Worm (Caenorhabditis elegans): ENCODE measurements around the gene F43D2.3.

F43D2.3 gene

ce11 chrV:14625662-14626061, 6.0 kb upstream of the F43D2.3 start:
- TF ChIP-seq ztf-28 (GFP tag; IDR thresholded peaks at IDR 0.05) (no peak), madf-10 (tag; optimal IDR thresholded peaks at IDR 0.05) (no peak), atf-7 (tag; optimal IDR thresholded peaks at IDR 0.05) (no peak), madf-8 (GFP tag; conservative IDR thresholded peaks at IDR 0.05) (no peak), lag-1 (GFP tag; IDR thresholded peaks at IDR 0.05) (no peak), ztf-18 (tag; optimal IDR thresholded peaks at IDR 0.05) (no peak), dpff-1 (tag; optimal IDR thresholded peaks at IDR 0.05) (no peak), ceh-27 (GFP tag; optimal IDR thresholded peaks at IDR 0.05) (no peak), cebp-2 (GFP tag; IDR thresholded peaks at IDR 0.05) (no peak), nhr-80 (tag; optimal IDR thresholded peaks at IDR 0.05) (no peak), hlh-12 (tag; optimal IDR thresholded peaks at IDR 0.05) (no peak), efl-1 (GFP tag; optimal IDR thresholded peaks at IDR 0.05) (no peak), F49E8.2 (tag; optimal IDR thresholded peaks at IDR 0.05; ENCODE audit: insufficient read depth) (no peak), rpc-1 (optimal IDR thresholded peaks at IDR 0.05) (no peak), rpc-1 (tag; optimal IDR thresholded peaks at IDR 0.05) (no peak), ZK185.1 (tag; optimal IDR thresholded peaks at IDR 0.05; ENCODE audit: poor library complexity, severe bottlenecking) (no peak), ztf-26 (tag; optimal IDR thresholded peaks at IDR 0.05) (no peak), nhr-27 (tag; optimal IDR thresholded peaks at IDR 0.05) (no peak)

DNA sequence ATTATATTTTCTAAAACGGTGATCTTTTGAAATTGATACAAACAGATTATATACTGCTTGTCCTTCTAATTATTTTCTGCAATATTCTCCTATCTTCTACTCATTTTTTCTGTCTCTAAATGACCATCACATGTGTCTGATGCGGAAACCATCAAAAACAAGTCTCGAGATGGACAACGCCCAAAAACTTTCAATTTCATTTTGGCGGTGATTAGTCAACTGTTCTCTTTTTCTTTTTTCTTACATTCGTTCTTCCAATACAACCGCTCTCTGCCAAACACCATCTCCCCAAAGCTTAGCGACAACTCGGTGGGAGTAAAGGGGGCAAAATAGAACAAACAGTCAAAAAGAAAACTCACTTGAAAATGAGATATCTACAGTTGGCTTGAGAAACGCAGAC, 1.6 kb downstream of the F43D2.3 start:
- TF ChIP-seq dox-1 (GFP tag; IDR thresholded peaks at IDR 0.05): no peak
- peak; percentile 11 for TF ChIP-seq lin-40 (tag; optimal IDR thresholded peaks at IDR 0.05)

DNA sequence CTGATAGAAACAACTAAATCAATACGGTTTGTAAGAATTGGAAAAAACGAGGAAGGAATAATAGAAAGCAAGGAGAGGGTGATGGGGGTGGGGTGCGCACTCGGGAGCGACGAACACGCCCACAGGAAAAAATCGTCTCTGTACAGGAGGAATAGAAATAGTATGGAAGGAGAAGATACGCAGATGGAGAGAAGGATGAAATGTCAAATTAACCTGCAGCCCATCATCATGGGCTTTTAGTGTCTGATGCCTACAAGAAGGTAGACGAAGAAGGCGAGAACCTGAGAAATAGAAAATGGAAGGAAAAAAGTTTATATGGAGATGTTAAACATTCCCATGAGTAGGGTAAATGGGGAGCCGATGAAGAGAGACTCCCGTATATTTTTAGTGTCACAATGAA, 3.4 kb downstream of the F43D2.3 start, which contains the start of gene F43D2.6:
F43D2.6 (minus strand) TSS at position 62 of the 400 bp plus-strand sequence.
- TF ChIP-seq cebp-1 (GFP tag; IDR thresholded peaks at IDR 0.05) (no peak), cebp-1 (tag; optimal IDR thresholded peaks at IDR 0.05) (peak; percentile 11), dpl-1 (GFP tag; optimal IDR thresholded peaks at IDR 0.05) (no peak), hmg-1.2 (GFP tag; IDR thresholded peaks at IDR 0.05) (peak; percentile 63)

- TF ChIP-seq F33H1.4 (GFP tag; IDR thresholded peaks at IDR 0.05) (peak; percentile 34; the same call in 1 of the 2 replicates), F55B11.4 (tag; optimal IDR thresholded peaks at IDR 0.05; ENCODE audit: borderline replicate concordance, insufficient read depth) (no peak), ceh-79 (tag; optimal IDR thresholded peaks at IDR 0.05) (no peak), xnd-1 (tag; optimal IDR thresholded peaks at IDR 0.05) (peak; percentile 51), snpc-4 (GFP tag; optimal IDR thresholded peaks at IDR 0.05) (no peak), snpc-4 (tag; optimal IDR thresholded peaks at IDR 0.05) (no peak), hmg-20 (GFP tag; IDR thresholded peaks at IDR 0.05) (no peak), dpl-1 (GFP tag; optimal IDR thresholded peaks at IDR 0.05) (peak; percentile 64), D2030.7 (GFP tag; IDR thresholded peaks at IDR 0.05) (0 out of 2 replicates have a peak, but pooled peaks have one; percentile 23), ceh-91 (GFP tag; IDR thresholded peaks at IDR 0.05) (peak; percentile 63), gei-17 (GFP tag; optimal IDR thresholded peaks at IDR 0.05) (no peak), mes-4 (tag; optimal IDR thresholded peaks at IDR 0.05) (no peak), madf-6 (GFP tag; IDR thresholded peaks at IDR 0.05) (peak; percentile 90), hmg-1.2 (GFP tag; IDR thresholded peaks at IDR 0.05) (peak; percentile 19; the same call in 1 of the 2 replicates), lin-54 (GFP tag; optimal IDR thresholded peaks at IDR 0.05) (peak; percentile 18), hsf-1 (GFP tag; IDR thresholded peaks at IDR 0.05) (no peak), lsl-1 (GFP tag; optimal IDR thresholded peaks at IDR 0.05) (peak; percentile 50), madf-8 (GFP tag; conservative IDR thresholded peaks at IDR 0.05) (peak; percentile 81), mcd-1 (GFP tag; IDR thresholded peaks at IDR 0.05) (no peak), efl-1 (GFP tag; optimal IDR thresholded peaks at IDR 0.05) (peak; percentile 69)
Measured at ce11 chrV:14638075-14638474, 6.4 kb downstream of the F43D2.3 start.
